Worm (Caenorhabditis elegans) whole organism, L2 larva: ENCODE results near the gene metl-2.

Experiments
- lsy-2 ChIP-seq, 2 experiments: fragments of 150-350 bp in 1 of 2; sonication (generic microtip) in 1 of 2; optimal IDR thresholded peaks; 2 replicates each; lab custom pipeline; 2014 to 2017; ENCODE audit warnings: missing biosample characterization in 2 of 2, missing genetic modification characterization in 2 of 2
- mab-5 ChIP-seq: fragments of 150-350 bp; optimal IDR thresholded peaks from 2 replicates; lab custom pipeline; 2014; ENCODE audit warnings: missing biosample characterization, missing genetic modification characterization
- mdl-1 ChIP-seq, 2 experiments: fragments of 150-350 bp in 1 of 2; sonication (generic microtip) in 1 of 2; optimal IDR thresholded peaks; 2 replicates each; lab custom pipeline; 2017; ENCODE audit warnings: missing biosample characterization in 2 of 2, missing genetic modification characterization in 2 of 2
- nhr-11 ChIP-seq: fragments of 150-350 bp; optimal IDR thresholded peaks from 2 replicates; lab custom pipeline; 2014; ENCODE audit warnings: missing biosample characterization, missing genetic modification characterization
- nhr-12 ChIP-seq: fragments of 150-350 bp; optimal IDR thresholded peaks from 2 replicates; lab custom pipeline; 2014; ENCODE audit warnings: missing biosample characterization, missing genetic modification characterization
- nhr-237 ChIP-seq: fragments of 150-350 bp; optimal IDR thresholded peaks from 2 replicates; lab custom pipeline; 2014; ENCODE audit warnings: missing biosample characterization, missing genetic modification characterization
- unc-55 ChIP-seq: fragments of 150-350 bp; sonication (generic microtip); optimal IDR thresholded peaks from 3 replicates; lab custom pipeline; 2014; ENCODE audit warnings: missing biosample characterization, missing genetic modification reagents, missing genetic modification characterization

- TF ChIP-seq nhr-12 (tag; lab: Kevin White, UChicago) (no peak), lsy-2 (tag; optimal IDR thresholded peaks at IDR 0.05; lab: Kevin White, UChicago) (no peak), mdl-1 (tag; optimal IDR thresholded peaks at IDR 0.05; lab: Kevin White, UChicago) (no peak), nhr-237 (tag; lab: Kevin White, UChicago) (no peak), nhr-11 (tag; lab: Kevin White, UChicago) (no peak), unc-55 (GFP tag; lab: Kevin White, UChicago) (no peak), mab-5 (no peak)
Measured at ce11 chrII:14966420-14966819, 3.3 kb upstream of the metl-2 start.
